Fruit fly (Drosophila melanogaster) whole organism, embryonic: ENCODE results near the gene CG10863.

Experiments
- Atf3 ChIP-seq: fragments of 200-800 bp; sonication (Bioruptor generic); optimal IDR thresholded peaks from 3 replicates; lab custom pipeline; 2016; ENCODE audit warnings: missing biosample characterization, missing genetic modification characterization
- B-H1 ChIP-seq: fragments of 200-800 bp; sonication (Bioruptor generic); IDR thresholded peaks from 3 replicates; pipeline ENCODE4 v1.3.6; 2022; ENCODE audit warnings: missing biosample characterization, missing genetic modification characterization
- Bdp1 ChIP-seq: fragments of 200-800 bp; sonication (Bioruptor generic); optimal IDR thresholded peaks from 3 replicates; lab custom pipeline; 2016; ENCODE audit warnings: missing biosample characterization, missing genetic modification characterization
- C15 ChIP-seq: fragments of 200-800 bp; sonication (Bioruptor generic); IDR thresholded peaks from 3 replicates; pipeline ENCODE4 v1.3.6; 2022; ENCODE audit warnings: missing biosample characterization, missing genetic modification characterization
- CG10267 ChIP-seq: fragments of 200-800 bp; sonication (Bioruptor generic); optimal IDR thresholded peaks from 2 replicates; lab custom pipeline; 2018; ENCODE audit warnings: missing biosample characterization, mild to moderate bottlenecking, missing genetic modification characterization, moderate library complexity
- CG12299 ChIP-seq: fragments of 200-800 bp; sonication (Bioruptor generic); optimal IDR thresholded peaks from 2 replicates; lab custom pipeline; 2018; ENCODE audit warnings: missing biosample characterization, mild to moderate bottlenecking, missing genetic modification characterization
- CG13624 ChIP-seq: fragments of 200-800 bp; sonication (Bioruptor generic); optimal IDR thresholded peaks from 2 replicates; lab custom pipeline; 2016; ENCODE audit warnings: missing biosample characterization, missing genetic modification characterization
- CG14965 ChIP-seq: fragments of 200-800 bp; sonication (Bioruptor generic); optimal IDR thresholded peaks from 2 replicates; lab custom pipeline; 2016; ENCODE audit warnings: missing biosample characterization, missing genetic modification characterization, borderline replicate concordance
- CG16813 ChIP-seq: fragments of 200-800 bp; sonication (Bioruptor generic); IDR thresholded peaks from 3 replicates; pipeline ENCODE4 v1.3.6; 2022; ENCODE audit warnings: missing biosample characterization, missing genetic modification characterization; ENCODE audit not compliant: partially characterized antibody
- CG18262 ChIP-seq: fragments of 200-800 bp; optimal IDR thresholded peaks from 3 replicates; lab custom pipeline; 2019; ENCODE audit warnings: missing biosample characterization, mild to moderate bottlenecking, missing genetic modification characterization, moderate library complexity
- CG18476 ChIP-seq: fragments of 200-800 bp; sonication (Bioruptor generic); optimal IDR thresholded peaks from 2 replicates; lab custom pipeline; 2016; ENCODE audit warnings: missing biosample characterization, mild to moderate bottlenecking, missing genetic modification characterization
- CG18599 ChIP-seq: fragments of 200-800 bp; sonication (Bioruptor generic); optimal IDR thresholded peaks from 3 replicates; lab custom pipeline; 2017; ENCODE audit warnings: missing biosample characterization, missing genetic modification characterization, mild to moderate bottlenecking, moderate library complexity, missing genetic modification reagents
- CG32772 ChIP-seq: fragments of 200-800 bp; sonication (Bioruptor generic); IDR thresholded peaks from 2 replicates; pipeline ENCODE4 v1.3.6; 2022; ENCODE audit warnings: missing biosample characterization, missing genetic modification characterization
- CG34376 ChIP-seq: fragments of 200-800 bp; sonication (Bioruptor generic); optimal IDR thresholded peaks from 2 replicates; lab custom pipeline; 2018; ENCODE audit warnings: missing biosample characterization, mild to moderate bottlenecking, missing genetic modification characterization
- CG4360 ChIP-seq: fragments of 200-800 bp; sonication (Bioruptor generic); IDR thresholded peaks from 2 replicates; pipeline ENCODE4 v1.3.6; 2022; ENCODE audit warnings: missing biosample characterization, missing genetic modification characterization
- CG7556 ChIP-seq: fragments of 200-800 bp; sonication (Bioruptor generic); optimal IDR thresholded peaks from 2 replicates; lab custom pipeline; 2017; ENCODE audit warnings: missing biosample characterization, mild to moderate bottlenecking, missing genetic modification characterization
- CG7745 ChIP-seq: fragments of 200-800 bp; sonication (Bioruptor generic); optimal IDR thresholded peaks from 2 replicates; lab custom pipeline; 2018; ENCODE audit warnings: missing biosample characterization, mild to moderate bottlenecking, missing genetic modification characterization, moderate library complexity
- CG7786 ChIP-seq: fragments of 200-800 bp; sonication (Bioruptor generic); optimal IDR thresholded peaks from 2 replicates; lab custom pipeline; 2016; ENCODE audit warnings: missing biosample characterization, missing genetic modification characterization
- CG7928 ChIP-seq: fragments of 200-800 bp; sonication (Bioruptor generic); optimal IDR thresholded peaks from 2 replicates; lab custom pipeline; 2017; ENCODE audit warnings: missing biosample characterization, mild to moderate bottlenecking, missing genetic modification characterization
- Dll ChIP-seq: fragments of 200-800 bp; sonication (Bioruptor generic); IDR thresholded peaks from 4 replicates; pipeline ENCODE4 v1.3.6; 2022; ENCODE audit warnings: missing biosample characterization, missing genetic modification characterization; ENCODE audit not compliant: partially characterized antibody
- Eip74EF ChIP-seq, 2 experiments: fragments of 200-800 bp in 1 of 2; fragments of >200 bp in 1 of 2; sonication (Bioruptor generic) in 1 of 2; optimal IDR thresholded peaks; 2 replicates each; lab custom pipeline; 2017 to 2019; ENCODE audit warnings: missing biosample characterization in 2 of 2, missing genetic modification characterization in 2 of 2, mild to moderate bottlenecking in 1 of 2, moderate library complexity in 1 of 2
- HmgD ChIP-seq: fragments of 200-800 bp; sonication (Bioruptor generic); optimal IDR thresholded peaks from 3 replicates; lab custom pipeline; 2016; ENCODE audit warnings: missing biosample characterization, missing genetic modification characterization
- Hr3 ChIP-seq: fragments of 200-800 bp; sonication (Bioruptor generic); optimal IDR thresholded peaks from 3 replicates; lab custom pipeline; 2016; ENCODE audit warnings: missing biosample characterization, missing genetic modification characterization
- Hr39 ChIP-seq: fragments of >200 bp; optimal IDR thresholded peaks from 2 replicates; lab custom pipeline; 2017
- Hr51 ChIP-seq, 2 experiments: fragments of 200-800 bp; sonication (Bioruptor generic); optimal IDR thresholded peaks; 2 replicates in 1 of 2; 3 replicates in 1 of 2; lab custom pipeline; 2016 to 2018; ENCODE audit warnings: missing biosample characterization in 2 of 2, missing genetic modification characterization in 2 of 2, mild to moderate bottlenecking in 1 of 2, moderate library complexity in 1 of 2
- Lim3 ChIP-seq: fragments of 200-800 bp; sonication (Bioruptor generic); IDR thresholded peaks from 2 replicates; pipeline ENCODE4 v1.3.6; 2022; ENCODE audit warnings: missing biosample characterization, missing genetic modification characterization
- MESR4 ChIP-seq: fragments of 200-800 bp; sonication (Bioruptor generic); optimal IDR thresholded peaks from 2 replicates; lab custom pipeline; 2018; ENCODE audit warnings: missing biosample characterization, mild to moderate bottlenecking, missing genetic modification characterization, moderate library complexity
- Max ChIP-seq: fragments of 200-800 bp; sonication (Bioruptor generic); optimal IDR thresholded peaks from 2 replicates; lab custom pipeline; 2016; ENCODE audit warnings: missing biosample characterization, mild to moderate bottlenecking, missing genetic modification characterization
- Mes4 ChIP-seq: fragments of 200-800 bp; sonication (Bioruptor generic); optimal IDR thresholded peaks from 2 replicates; lab custom pipeline; 2016; ENCODE audit warnings: missing biosample characterization, missing genetic modification characterization
- Poxn ChIP-seq: fragments of 200-800 bp; sonication (Bioruptor generic); IDR thresholded peaks from 2 replicates; pipeline ENCODE4 v1.3.6; 2022; ENCODE audit warnings: missing biosample characterization, missing genetic modification characterization
- Taf1 ChIP-seq: fragments of 200-800 bp; sonication (Bioruptor generic); IDR thresholded peaks from 2 replicates; pipeline ENCODE4 v1.3.6; 2022; ENCODE audit warnings: missing biosample characterization, missing genetic modification characterization
- YL-1 ChIP-seq: fragments of 200-800 bp; sonication (Bioruptor generic); optimal IDR thresholded peaks from 3 replicates; lab custom pipeline; 2017; ENCODE audit warnings: missing biosample characterization, mild to moderate bottlenecking, missing genetic modification characterization
- ara ChIP-seq: fragments of 200-800 bp; sonication (Bioruptor generic); IDR thresholded peaks from 2 replicates; pipeline ENCODE4 v1.3.6; 2022; ENCODE audit warnings: missing biosample characterization, missing genetic modification characterization
- ato ChIP-seq: fragments of 200-800 bp; sonication (Bioruptor generic); IDR thresholded peaks from 2 replicates; pipeline ENCODE4 v1.3.6; 2022; ENCODE audit warnings: missing biosample characterization, missing genetic modification characterization; ENCODE audit not compliant: partially characterized antibody
- crp ChIP-seq, 2 experiments: fragments of 200-800 bp; sonication (Bioruptor generic); optimal IDR thresholded peaks; 2 replicates in 1 of 2; 3 replicates in 1 of 2; lab custom pipeline; 2017; ENCODE audit warnings: missing biosample characterization in 2 of 2, missing genetic modification characterization in 2 of 2, mild to moderate bottlenecking in 1 of 2, moderate library complexity in 1 of 2
- cwo ChIP-seq: fragments of 200-800 bp; sonication (Bioruptor generic); optimal IDR thresholded peaks from 3 replicates; lab custom pipeline; 2017; ENCODE audit warnings: missing biosample characterization, missing genetic modification characterization, mild to moderate bottlenecking, moderate library complexity, missing genetic modification reagents
- dati ChIP-seq: fragments of 200-800 bp; sonication (Bioruptor generic); IDR thresholded peaks from 2 replicates; pipeline ENCODE4 v1.3.6; 2022; ENCODE audit warnings: missing biosample characterization, missing genetic modification characterization
- gem ChIP-seq: fragments of 200-800 bp; sonication (Bioruptor generic); optimal IDR thresholded peaks from 2 replicates; lab custom pipeline; 2019; ENCODE audit warnings: missing biosample characterization, mild to moderate bottlenecking, missing genetic modification characterization, moderate library complexity
- ind ChIP-seq: fragments of 200-800 bp; sonication (Bioruptor generic); optimal IDR thresholded peaks from 3 replicates; lab custom pipeline; 2016; ENCODE audit warnings: missing biosample characterization, missing genetic modification characterization
- kah ChIP-seq: fragments of 200-800 bp; sonication (Bioruptor generic); optimal IDR thresholded peaks from 2 replicates; lab custom pipeline; 2018; ENCODE audit warnings: missing biosample characterization, mild to moderate bottlenecking, missing genetic modification characterization
- lmd ChIP-seq: fragments of 200-800 bp; sonication (Bioruptor generic); IDR thresholded peaks from 2 replicates; pipeline ENCODE4 v1.3.6; 2022; ENCODE audit warnings: missing biosample characterization, missing genetic modification characterization
- mirr ChIP-seq: fragments of 200-800 bp; sonication (Bioruptor generic); optimal IDR thresholded peaks from 3 replicates; lab custom pipeline; 2018; ENCODE audit warnings: missing biosample characterization, mild to moderate bottlenecking, missing genetic modification characterization
- mld ChIP-seq: fragments of 200-800 bp; sonication (Bioruptor generic); IDR thresholded peaks from 3 replicates; pipeline ENCODE4 v1.3.6; 2022; ENCODE audit warnings: missing biosample characterization, missing genetic modification characterization; ENCODE audit not compliant: partially characterized antibody
- nerfin-2 ChIP-seq: fragments of 200-800 bp; sonication (Bioruptor generic); IDR thresholded peaks from 2 replicates; pipeline ENCODE4 v1.3.6; 2022; ENCODE audit warnings: missing biosample characterization, missing genetic modification characterization; ENCODE audit not compliant: partially characterized antibody
- ranshi ChIP-seq: fragments of 200-800 bp; sonication (Bioruptor generic); IDR thresholded peaks from 2 replicates; pipeline ENCODE4 v1.3.6; 2022; ENCODE audit warnings: missing biosample characterization, missing genetic modification characterization
- scrt ChIP-seq: fragments of 200-800 bp; sonication (Bioruptor generic); optimal IDR thresholded peaks from 2 replicates; lab custom pipeline; 2018; ENCODE audit warnings: missing biosample characterization, mild to moderate bottlenecking, missing genetic modification characterization, moderate library complexity
- sr ChIP-seq: fragments of 200-800 bp; sonication (Bioruptor generic); IDR thresholded peaks from 3 replicates; pipeline ENCODE4 v1.3.6; 2022; ENCODE audit warnings: missing biosample characterization, missing genetic modification characterization
- tin ChIP-seq: fragments of 200-800 bp; sonication (Bioruptor generic); optimal IDR thresholded peaks from 3 replicates; lab custom pipeline; 2016; ENCODE audit warnings: missing biosample characterization, missing genetic modification characterization
- zfh1 ChIP-seq: fragments of 200-800 bp; sonication (Bioruptor generic); IDR thresholded peaks from 3 replicates; pipeline ENCODE4 v1.3.6; 2022; ENCODE audit warnings: missing biosample characterization, missing genetic modification characterization

Gene CG10863

dm6 chr3L:3929968-3930767 is 12.1 kb downstream of the CG10863 start:
- TF ChIP-seq B-H1 (GFP tag; lab: Robert Waterston, UW) (no peak), CG18476 (GFP tag; lab: Kevin White, UChicago) (no peak), HmgD (GFP tag; lab: Kevin White, UChicago) (no peak), lmd (GFP tag; lab: Robert Waterston, UW) (no peak), ato (GFP tag; lab: Robert Waterston, UW) (no peak), CG32772 (GFP tag; lab: Robert Waterston, UW) (no peak), CG10267 (tag; lab: Kevin White, UChicago) (no peak), kah (GFP tag; lab: Kevin White, UChicago) (no peak), gem (no peak), Dll (GFP tag; lab: Robert Waterston, UW) (no peak), CG16813 (no peak), MESR4 (GFP tag; lab: Kevin White, UChicago) (no peak), mirr (GFP tag; lab: Kevin White, UChicago) (peak; percentile 66), CG7786 (GFP tag; lab: Kevin White, UChicago) (no peak), mld (GFP tag; lab: Robert Waterston, UW) (no peak), CG13624 (no peak), CG18599 (GFP tag; lab: Kevin White, UChicago) (peak; percentile 22), Poxn (GFP tag; lab: Robert Waterston, UW) (no peak), C15 (GFP tag; lab: Robert Waterston, UW) (no peak), Bdp1 (GFP tag; lab: Kevin White, UChicago) (no peak), ara (GFP tag; lab: Robert Waterston, UW) (no peak), nerfin-2 (no peak), CG7928 (GFP tag; lab: Kevin White, UChicago) (no peak), CG4360 (no peak), CG7745 (tag; lab: Kevin White, UChicago) (no peak), Taf1 (no peak), ind (GFP tag; lab: Kevin White, UChicago) (no peak), CG14965 (no peak), Hr39 (lab: Kevin White, UChicago) (no peak), Hr51 (GFP tag; optimal IDR thresholded peaks at IDR 0.05; lab: Kevin White, UChicago) (no peak), cwo (GFP tag; lab: Kevin White, UChicago) (peak; percentile 71), Atf3 (GFP tag; lab: Kevin White, UChicago) (no peak), sr (no peak), Hr3 (GFP tag; lab: Kevin White, UChicago) (no peak), Eip74EF (GFP tag; optimal IDR thresholded peaks at IDR 0.05; lab: Kevin White, UChicago) (no peak), dati (GFP tag; lab: Robert Waterston, UW) (no peak), Mes4 (GFP tag; lab: Kevin White, UChicago) (no peak), tin (GFP tag; lab: Kevin White, UChicago) (no peak), CG7556 (GFP tag; lab: Kevin White, UChicago) (no peak), Max (GFP tag; lab: Kevin White, UChicago) (no peak), Lim3 (peak; percentile 40; the same call in 1 of the 2 replicates), zfh1 (no peak), CG18262 (tag; lab: Kevin White, UChicago) (no peak), ranshi (GFP tag; lab: Robert Waterston, UW) (no peak), CG34376 (GFP tag; lab: Kevin White, UChicago) (peak; percentile 81), crp (GFP tag; optimal IDR thresholded peaks at IDR 0.05; lab: Kevin White, UChicago) (no peak), scrt (GFP tag; lab: Kevin White, UChicago) (no peak), YL-1 (no peak), CG12299 (no peak)
